Comparison of ENCODE assay signal across 6 worm cellular contexts in genomic region chrV:11960831-11961190, ce11.
TF ChIP-seq lines count a peak whose summit lies in the region.

No protein-coding gene starts in this region.

TF ChIP-seq in whole organism, L1 larva, 84 proteins besides CTCF, POLR2A, EP300 and RAD21:
- TF ChIP-seq C04F5.9 (tag; optimal IDR thresholded peaks at IDR 0.05; lab: Kevin White, UChicago) = no peak
- no peak for TF ChIP-seq skn-1 (tag; optimal IDR thresholded peaks at IDR 0.05; lab: Kevin White, UChicago)
- TF ChIP-seq rnt-1 (tag; optimal IDR thresholded peaks at IDR 0.05; lab: Kevin White, UChicago) = no peak
- TF ChIP-seq C16A3.4 (tag; optimal IDR thresholded peaks at IDR 0.05; lab: Kevin White, UChicago) = no peak
- no peak for TF ChIP-seq efl-1 (optimal IDR thresholded peaks at IDR 0.05; lab: Kevin White, UChicago)
- TF ChIP-seq efl-1 (GFP tag; optimal IDR thresholded peaks at IDR 0.05 in 1 of 2; lab: Kevin White, UChicago) = peak in 1 of 2 experiments; percentile 20
- no peak for TF ChIP-seq tlp-1 (tag; optimal IDR thresholded peaks at IDR 0.05; lab: Kevin White, UChicago)
- no peak for TF ChIP-seq lin-14 (GFP tag; optimal IDR thresholded peaks at IDR 0.05; lab: Kevin White, UChicago)
- no peak for TF ChIP-seq ztf-11 (tag; optimal IDR thresholded peaks at IDR 0.05; lab: Kevin White, UChicago)
- TF ChIP-seq C34B4.2 (tag; optimal IDR thresholded peaks at IDR 0.05; lab: Kevin White, UChicago) = no peak
- TF ChIP-seq fkh-10 (GFP tag; optimal IDR thresholded peaks at IDR 0.05; lab: Kevin White, UChicago) = peak; percentile 37
- no peak for TF ChIP-seq isw-1 (GFP tag; IDR thresholded peaks at IDR 0.05; lab: Robert Waterston, UW)
- no peak for TF ChIP-seq lin-39 (tag; optimal IDR thresholded peaks at IDR 0.05; lab: Kevin White, UChicago)
- no peak for TF ChIP-seq lsy-2 (tag; optimal IDR thresholded peaks at IDR 0.05; lab: Kevin White, UChicago)

TF ChIP-seq in whole organism, L3 larva, 47 proteins besides CTCF, POLR2A, EP300 and RAD21:
- TF ChIP-seq nhr-12 (tag; optimal IDR thresholded peaks at IDR 0.05; lab: Kevin White, UChicago) (no peak), nhr-76 (tag; optimal IDR thresholded peaks at IDR 0.05; lab: Kevin White, UChicago) (no peak), unc-62 (GFP tag; optimal IDR thresholded peaks at IDR 0.05; lab: Kevin White, UChicago) (no peak), fkh-10 (GFP tag; optimal IDR thresholded peaks at IDR 0.05; lab: Kevin White, UChicago) (peak; percentile 28), zag-1 (tag; optimal IDR thresholded peaks at IDR 0.05; lab: Kevin White, UChicago) (no peak), fkh-2 (tag; optimal IDR thresholded peaks at IDR 0.05; lab: Kevin White, UChicago) (no peak), lsy-12 (tag; optimal IDR thresholded peaks at IDR 0.05; lab: Kevin White, UChicago) (no peak)

TF ChIP-seq in whole organism, L4 larva, 104 proteins besides CTCF, POLR2A, EP300 and RAD21:
- TF ChIP-seq R02D3.7 (tag; optimal IDR thresholded peaks at IDR 0.05; lab: Kevin White, UChicago) (no peak), fos-1 (tag; optimal IDR thresholded peaks at IDR 0.05; lab: Kevin White, UChicago) (no peak), nhr-77 (tag; optimal IDR thresholded peaks at IDR 0.05; lab: Kevin White, UChicago) (no peak), nhr-102 (tag; optimal IDR thresholded peaks at IDR 0.05; lab: Kevin White, UChicago) (no peak), dmd-9 (GFP tag; IDR thresholded peaks at IDR 0.05; lab: Robert Waterston, UW) (no peak), daf-19 (GFP tag; conservative IDR thresholded peaks at IDR 0.05; lab: Robert Waterston, UW) (no peak), aha-1 (tag; lab: Kevin White, UChicago) (peak; percentile 53)

TF ChIP-seq in whole organism, early embryonic, 17 proteins besides CTCF, POLR2A, EP300 and RAD21:
- no peak for TF ChIP-seq F13C5.2 (tag; optimal IDR thresholded peaks at IDR 0.05; lab: Kevin White, UChicago)
- TF ChIP-seq B0310.2 (tag; optimal IDR thresholded peaks at IDR 0.05; lab: Kevin White, UChicago) = peak; percentile 18
- TF ChIP-seq tbx-37 (GFP tag; conservative IDR thresholded peaks at IDR 0.05; lab: Robert Waterston, UW) = no peak
- TF ChIP-seq scrt-1 (GFP tag; IDR thresholded peaks at IDR 0.05; lab: Robert Waterston, UW) = no peak
- TF ChIP-seq tra-4 (tag; optimal IDR thresholded peaks at IDR 0.05; lab: Kevin White, UChicago) = no peak
- TF ChIP-seq hmbx-1 (tag; optimal IDR thresholded peaks at IDR 0.05; lab: Kevin White, UChicago) = no peak
- no peak for TF ChIP-seq ceh-13 (GFP tag; optimal IDR thresholded peaks at IDR 0.05; lab: Kevin White, UChicago)
- TF ChIP-seq tbx-11 (GFP tag; IDR thresholded peaks at IDR 0.05; lab: Robert Waterston, UW) = no peak
- no peak for TF ChIP-seq sea-1 (GFP tag; conservative IDR thresholded peaks at IDR 0.05; lab: Robert Waterston, UW)
- no peak for TF ChIP-seq hnd-1 (tag; optimal IDR thresholded peaks at IDR 0.05; lab: Kevin White, UChicago)
- TF ChIP-seq ama-1 (optimal IDR thresholded peaks at IDR 0.05; lab: Kevin White, UChicago) = no peak
- TF ChIP-seq pes-1 (GFP tag; IDR thresholded peaks at IDR 0.05; lab: Robert Waterston, UW) = 0 out of 2 replicates have a peak, but pooled peaks have one; percentile 31
- no peak for TF ChIP-seq ets-7 (tag; optimal IDR thresholded peaks at IDR 0.05; lab: Kevin White, UChicago)
- no peak for TF ChIP-seq hmg-4 (GFP tag; optimal IDR thresholded peaks at IDR 0.05; lab: Kevin White, UChicago)
- no peak for TF ChIP-seq aly-1 (tag; optimal IDR thresholded peaks at IDR 0.05; lab: Kevin White, UChicago)
- no peak for TF ChIP-seq ceh-36 (tag; optimal IDR thresholded peaks at IDR 0.05; lab: Kevin White, UChicago)

TF ChIP-seq in whole organism, late embryonic, 69 proteins besides CTCF, POLR2A, EP300 and RAD21:
- no peak for TF ChIP-seq unc-55 (GFP tag; optimal IDR thresholded peaks at IDR 0.05; lab: Kevin White, UChicago)
- peak; percentile 63 for TF ChIP-seq unc-42 (tag; optimal IDR thresholded peaks at IDR 0.05; lab: Kevin White, UChicago)
- TF ChIP-seq ceh-22 (tag; optimal IDR thresholded peaks at IDR 0.05; lab: Kevin White, UChicago) = no peak

TF ChIP-seq in whole organism, mixed stage, embryonic, 35 proteins besides CTCF, POLR2A, EP300 and RAD21:
- TF ChIP-seq mep-1 (tag; optimal IDR thresholded peaks at IDR 0.05; lab: Kevin White, UChicago) (no peak), hlh-1 (tag; optimal IDR thresholded peaks at IDR 0.05; lab: Kevin White, UChicago) (no peak), unc-62 (GFP tag; optimal IDR thresholded peaks at IDR 0.05; lab: Kevin White, UChicago) (peak; percentile 36), ceh-39 (tag; optimal IDR thresholded peaks at IDR 0.05; lab: Kevin White, UChicago) (no peak), sptf-1 (tag; optimal IDR thresholded peaks at IDR 0.05; lab: Kevin White, UChicago) (peak; percentile 19), tbx-8 (GFP tag; optimal IDR thresholded peaks at IDR 0.05; lab: Kevin White, UChicago) (no peak), bed-3 (GFP tag; optimal IDR thresholded peaks at IDR 0.05; lab: Kevin White, UChicago) (no peak), ham-2 (GFP tag; optimal IDR thresholded peaks at IDR 0.05; lab: Kevin White, UChicago) (no peak), nhr-28 (tag; optimal IDR thresholded peaks at IDR 0.05; lab: Kevin White, UChicago) (no peak), cnd-1 (tag; optimal IDR thresholded peaks at IDR 0.05; lab: Kevin White, UChicago) (peak; percentile 48), nhr-2 (tag; optimal IDR thresholded peaks at IDR 0.05; lab: Kevin White, UChicago) (peak; percentile 84), ces-1 (GFP tag; optimal IDR thresholded peaks at IDR 0.05; lab: Kevin White, UChicago) (peak; percentile 59), lsy-2 (tag; optimal IDR thresholded peaks at IDR 0.05; lab: Kevin White, UChicago) (no peak)

Comparison
In these comparisons a context has a peak if more than half of its experiments do, and no peak if none do; other contexts are left out.
1. Of the 29 proteins assayed by ChIP-seq in both whole organism, L4 larva and whole organism, L1 larva: peak only in whole organism, L4 larva: aha-1; only in whole organism, L1 larva: fkh-10; in both: none; in neither: 27.